Worm (Caenorhabditis elegans) whole organism, L4 larva: ENCODE results near the gene dct-18.

Source experiments
- ceh-32 ChIP-seq: sonication (generic microtip); optimal IDR thresholded peaks from 2 replicates; lab custom pipeline; 2016; ENCODE audit warnings: mild to moderate bottlenecking, missing genetic modification characterization, missing compliant biosample characterization; ENCODE audit not compliant: poor library complexity
- mdl-1 ChIP-seq, 2 experiments: fragments of 150-350 bp in 1 of 2; sonication (generic microtip) in 1 of 2; optimal IDR thresholded peaks; 2 replicates each; lab custom pipeline; 2014 to 2017; ENCODE audit warnings: missing biosample characterization in 2 of 2, missing genetic modification characterization in 2 of 2
- nhr-111 ChIP-seq: fragments of 200-800 bp; sonication (Bioruptor generic); optimal IDR thresholded peaks from 2 replicates; lab custom pipeline; 2018; ENCODE audit warnings: mild to moderate bottlenecking, missing genetic modification characterization, missing compliant biosample characterization
- pha-4 ChIP-seq, 2 experiments: fragments of 150-350 bp in 1 of 2; fragments of 200-800 bp in 1 of 2; sonication (Bioruptor generic) in 1 of 2; IDR thresholded peaks in 1 of 2; optimal IDR thresholded peaks in 1 of 2; 2 replicates each; pipeline versions ENCODE4 v1.3.6 to Lab custom; 2014 to 2022; ENCODE audit warnings: missing genetic modification characterization in 2 of 2, missing genetic modification reagents in 2 of 2, missing biosample characterization in 1 of 2, missing compliant biosample characterization in 1 of 2

DNA sequence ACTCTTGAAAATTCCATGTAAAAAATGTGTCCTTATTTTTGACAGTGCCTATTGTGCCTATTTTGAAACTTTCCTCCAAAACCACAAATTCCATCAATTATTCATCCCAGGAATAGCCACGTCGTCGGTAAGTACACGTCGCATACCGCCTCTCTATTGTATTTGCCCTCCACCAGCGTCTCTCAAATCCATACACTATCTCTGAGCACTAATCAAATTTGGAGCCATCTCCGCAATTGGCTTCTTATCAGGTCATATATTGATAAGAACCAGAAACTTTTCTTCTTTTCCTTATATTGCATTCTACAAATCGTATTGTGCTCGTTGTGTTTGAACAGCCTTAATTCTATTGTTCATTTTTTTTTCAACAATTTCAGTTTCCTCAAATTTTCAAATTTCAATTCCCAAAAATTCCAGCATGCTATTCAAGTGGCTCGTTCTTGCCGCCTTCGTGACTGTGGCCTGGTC lies at the start of gene dct-18:
- TF ChIP-seq nhr-111 (GFP tag; lab: Kevin White, UChicago) (no peak), pha-4 (GFP tag; IDR thresholded peaks at IDR 0.05; lab: Robert Waterston, UW) (no peak), pha-4 (tag; optimal IDR thresholded peaks at IDR 0.05; lab: Kevin White, UChicago) (no peak), ceh-32 (tag; lab: Kevin White, UChicago) (no peak), mdl-1 (tag; optimal IDR thresholded peaks at IDR 0.05; lab: Kevin White, UChicago) (no peak)
